Worm (Caenorhabditis elegans): ENCODE results near the gene K09F6.6.
"Not testable (repeated sequence)": the region's sequence is repeated elsewhere in the genome, so short reads cannot be mapped to it uniquely, and the experiment has no call there.

The K09F6.6 gene

ce11 chrII:2277418-2277817, 1.7 kb downstream of the K09F6.6 start, which contains the start of gene K09F6.15:
Gene K09F6.15 (minus strand): TSS chrII:2277518.
- no peak for TF ChIP-seq ceh-16 (tag; optimal IDR thresholded peaks at IDR 0.05)
- TF ChIP-seq pqm-1 (tag; optimal IDR thresholded peaks at IDR 0.05), result no peak
- TF ChIP-seq unc-62 (GFP tag; optimal IDR thresholded peaks at IDR 0.05), result no peak
- no peak for TF ChIP-seq mdl-1 (tag; optimal IDR thresholded peaks at IDR 0.05)
- TF ChIP-seq ceh-28 (tag; optimal IDR thresholded peaks at IDR 0.05), result no peak
- TF ChIP-seq nhr-28 (tag; optimal IDR thresholded peaks at IDR 0.05), result no peak

DNA sequence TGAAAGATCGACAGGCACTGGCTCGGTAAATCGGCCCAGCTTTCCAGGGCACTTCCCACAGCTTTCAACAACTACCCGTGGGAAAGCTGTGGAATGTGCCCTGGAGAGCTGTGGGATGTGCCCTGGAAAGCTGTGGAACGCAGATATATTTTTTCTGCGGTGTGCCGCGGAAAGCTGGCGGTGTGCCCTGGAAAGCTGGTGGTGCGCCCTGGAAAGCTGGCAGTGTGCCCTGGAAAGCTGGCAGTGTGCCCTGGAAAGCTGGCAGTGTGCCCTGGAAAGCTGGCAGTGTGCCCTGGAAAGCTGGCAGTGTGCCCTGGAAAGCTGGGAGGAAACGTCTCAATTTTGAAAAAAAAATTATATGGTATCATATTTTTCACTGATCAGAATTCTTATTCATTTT, 5.4 kb downstream of the K09F6.6 start:
- TF ChIP-seq egl-27 (tag; optimal IDR thresholded peaks at IDR 0.05) (no peak), unc-39 (tag; optimal IDR thresholded peaks at IDR 0.05) (no peak), R02D3.7 (tag; optimal IDR thresholded peaks at IDR 0.05) (no peak), daf-12 (tag; optimal IDR thresholded peaks at IDR 0.05) (no peak)

DNA sequence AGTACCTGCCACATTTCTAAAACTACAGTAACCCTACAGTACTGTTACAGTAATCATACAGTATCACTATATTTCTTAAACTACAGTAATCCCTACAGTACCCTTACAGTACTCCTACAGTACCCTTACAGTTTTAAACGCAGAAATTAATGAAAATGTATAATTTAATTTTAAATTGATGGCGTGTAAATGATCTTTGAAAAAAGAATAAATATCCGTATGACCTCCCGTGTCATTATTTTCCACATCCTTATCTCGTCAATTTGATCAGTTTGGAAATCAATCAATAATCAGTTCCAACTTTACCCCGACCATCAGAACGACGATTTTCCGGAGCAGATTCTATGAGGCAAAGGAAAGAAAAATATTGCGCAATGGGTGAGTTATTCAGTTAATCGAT, 24.2 kb downstream of the K09F6.6 start, which contains the start of gene K09F6.3:
Gene K09F6.3, plus strand, starts transcription at position 301 of the 400 bp plus-strand sequence.
- not testable (repeated sequence) for TF ChIP-seq pqm-1 (tag; optimal IDR thresholded peaks at IDR 0.05); nhr-11 (tag; optimal IDR thresholded peaks at IDR 0.05); fkh-10 (GFP tag; optimal IDR thresholded peaks at IDR 0.05)

ce11 chrII:2253676-2254075, 25.4 kb downstream of the K09F6.6 start:
- TF ChIP-seq R02D3.7 (tag; optimal IDR thresholded peaks at IDR 0.05), result no peak
- TF ChIP-seq nhr-77 (tag; optimal IDR thresholded peaks at IDR 0.05), result no peak
- no peak for TF ChIP-seq mdl-1 (tag; optimal IDR thresholded peaks at IDR 0.05)
- TF ChIP-seq nhr-23 (tag; optimal IDR thresholded peaks at IDR 0.05), result no peak
- no peak for TF ChIP-seq egl-5 (tag; optimal IDR thresholded peaks at IDR 0.05)
- TF ChIP-seq ceh-9 (tag; optimal IDR thresholded peaks at IDR 0.05), result no peak
- no peak for TF ChIP-seq pha-4 (tag; optimal IDR thresholded peaks at IDR 0.05)
- TF ChIP-seq tbx-2 (tag; optimal IDR thresholded peaks at IDR 0.05), result no peak
- no peak for TF ChIP-seq fkh-2 (tag; optimal IDR thresholded peaks at IDR 0.05)
- TF ChIP-seq elt-1 (tag; optimal IDR thresholded peaks at IDR 0.05), result no peak
- TF ChIP-seq zag-1 (tag; optimal IDR thresholded peaks at IDR 0.05), result no peak
- no peak for TF ChIP-seq nhr-25 (tag; optimal IDR thresholded peaks at IDR 0.05)
- no peak for TF ChIP-seq sea-2 (GFP tag; optimal IDR thresholded peaks at IDR 0.05)
- no peak for TF ChIP-seq nhr-28 (tag; optimal IDR thresholded peaks at IDR 0.05)

DNA sequence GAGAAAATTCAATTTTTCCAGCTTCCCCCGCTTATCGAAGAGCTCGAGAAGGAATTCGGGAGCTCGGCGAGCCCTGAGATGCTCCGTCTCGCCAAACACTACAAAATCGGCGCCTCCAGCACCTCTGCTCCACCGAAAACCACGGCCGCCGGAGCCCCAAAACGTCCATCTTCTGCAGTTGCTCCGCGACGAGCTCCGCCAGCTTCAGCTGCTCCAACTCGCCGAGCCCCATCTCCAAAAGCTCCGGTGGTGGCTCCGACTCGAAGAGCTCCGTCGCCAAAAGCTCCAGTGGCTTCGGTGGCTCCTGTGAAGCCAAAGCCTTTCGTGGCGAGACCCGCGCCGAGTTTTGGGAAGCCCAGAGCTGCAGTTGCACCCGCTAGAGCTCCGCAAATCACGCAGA, 27.5 kb downstream of the K09F6.6 start:
- TF ChIP-seq ceh-16 (tag; optimal IDR thresholded peaks at IDR 0.05) (no peak), nhr-25 (tag; optimal IDR thresholded peaks at IDR 0.05) (no peak), daf-12 (tag; optimal IDR thresholded peaks at IDR 0.05) (no peak), nfya-1 (tag; optimal IDR thresholded peaks at IDR 0.05; ENCODE audit: insufficient read depth) (no peak), elt-3 (tag; optimal IDR thresholded peaks at IDR 0.05) (no peak), nhr-43 (tag; optimal IDR thresholded peaks at IDR 0.05; ENCODE audit: poor library complexity, severe bottlenecking) (no peak), mdl-1 (tag; optimal IDR thresholded peaks at IDR 0.05) (no peak), nhr-77 (tag; optimal IDR thresholded peaks at IDR 0.05) (no peak), skn-1 (tag; optimal IDR thresholded peaks at IDR 0.05) (no peak), elt-1 (tag; optimal IDR thresholded peaks at IDR 0.05) (no peak), lin-15B (tag; optimal IDR thresholded peaks at IDR 0.05) (no peak), zag-1 (tag; optimal IDR thresholded peaks at IDR 0.05) (no peak), unc-62 (GFP tag; optimal IDR thresholded peaks at IDR 0.05) (no peak), ZK546.5 (tag; optimal IDR thresholded peaks at IDR 0.05) (no peak), fkh-10 (GFP tag; optimal IDR thresholded peaks at IDR 0.05) (no peak), nhr-76 (tag; optimal IDR thresholded peaks at IDR 0.05) (no peak), R02D3.7 (tag; optimal IDR thresholded peaks at IDR 0.05) (no peak)

ce11 chrII:2243342-2243741, 35.8 kb downstream of the K09F6.6 start, which contains the start of gene F54A3.2:
Gene F54A3.2 (plus strand): TSS chrII:2243642.
- TF ChIP-seq ceh-9 (tag; optimal IDR thresholded peaks at IDR 0.05), result no peak
- TF ChIP-seq ceh-82 (tag; optimal IDR thresholded peaks at IDR 0.05), result no peak
- no peak for TF ChIP-seq lsy-12 (tag; optimal IDR thresholded peaks at IDR 0.05)
- no peak for TF ChIP-seq ztf-11 (tag; optimal IDR thresholded peaks at IDR 0.05)
- no peak for TF ChIP-seq ama-1 (optimal IDR thresholded peaks at IDR 0.05)
- no peak for TF ChIP-seq snpc-4 (tag; optimal IDR thresholded peaks at IDR 0.05)
- no peak for TF ChIP-seq nhr-28 (tag; optimal IDR thresholded peaks at IDR 0.05)
- no peak for TF ChIP-seq ceh-28 (tag; optimal IDR thresholded peaks at IDR 0.05)
- no peak for TF ChIP-seq elt-1 (tag; optimal IDR thresholded peaks at IDR 0.05)
- no peak for TF ChIP-seq nhr-11 (tag; optimal IDR thresholded peaks at IDR 0.05)
- TF ChIP-seq lin-39 (tag; optimal IDR thresholded peaks at IDR 0.05), result no peak
- TF ChIP-seq jun-1 (tag; optimal IDR thresholded peaks at IDR 0.05), result no peak
- TF ChIP-seq fkh-2 (tag; optimal IDR thresholded peaks at IDR 0.05), result no peak
- no peak for TF ChIP-seq skn-1 (tag; optimal IDR thresholded peaks at IDR 0.05)
